Worm (Caenorhabditis elegans) whole organism, L3 larva: ENCODE data around the gene rpt-6.
A peak's percentile ranks its signal among the peaks of the same experiment; 100 is the strongest.

Experiments
- ama-1 ChIP-seq: fragments of 150-350 bp; optimal IDR thresholded peaks from 2 replicates; lab custom pipeline; 2018
- elt-3 ChIP-seq, 3 experiments: fragments of 150-350 bp in 1 of 3; sonication (generic microtip) in 2 of 3; optimal IDR thresholded peaks; 2 replicates in 2 of 3; 4 replicates in 1 of 3; lab custom pipeline; 2014 to 2017; ENCODE audit warnings: missing biosample characterization in 3 of 3, missing genetic modification characterization in 3 of 3
- mml-1 ChIP-seq: fragments of 150-350 bp; sonication (generic microtip); optimal IDR thresholded peaks from 3 replicates; lab custom pipeline; 2014; ENCODE audit warnings: missing biosample characterization, missing genetic modification characterization
- nhr-76 ChIP-seq: fragments of 150-350 bp; sonication (generic microtip); optimal IDR thresholded peaks from 5 replicates; lab custom pipeline; 2014; ENCODE audit warnings: missing biosample characterization, missing genetic modification characterization
- unc-62 ChIP-seq: fragments of 150-350 bp; sonication (generic microtip); optimal IDR thresholded peaks from 4 replicates; lab custom pipeline; 2014; ENCODE audit warnings: missing biosample characterization, missing genetic modification reagents, missing genetic modification characterization
- ztf-11 ChIP-seq: fragments of 150-350 bp; optimal IDR thresholded peaks from 2 replicates; lab custom pipeline; 2014; ENCODE audit warnings: missing biosample characterization, missing genetic modification characterization

- TF ChIP-seq ama-1 (lab: Kevin White, UChicago) (peak; percentile 34), elt-3 (tag; optimal IDR thresholded peaks at IDR 0.05; lab: Kevin White, UChicago) (no peak), mml-1 (tag; lab: Kevin White, UChicago) (no peak), ztf-11 (tag; lab: Kevin White, UChicago) (no peak), nhr-76 (tag; lab: Kevin White, UChicago) (no peak), unc-62 (GFP tag; lab: Kevin White, UChicago) (no peak)
These were observed at the start of gene rpt-6 for ce11 chrIII:12370011-12370506.
